Worm (Caenorhabditis elegans) whole organism, mixed stage, embryonic: ENCODE data around the gene T24E12.3.

Experiments
- ceh-43 ChIP-seq: fragments of 200-800 bp; sonication (Bioruptor generic); optimal IDR thresholded peaks from 2 replicates; lab custom pipeline; 2018; ENCODE audit warnings: mild to moderate bottlenecking, missing genetic modification characterization, moderate library complexity, missing compliant biosample characterization
- elt-1 ChIP-seq: sonication (generic microtip); optimal IDR thresholded peaks from 2 replicates; lab custom pipeline; 2017; ENCODE audit warnings: missing genetic modification characterization, mild to moderate bottlenecking, missing compliant biosample characterization, antibody characterized with exemption, moderate library complexity, borderline replicate concordance; ENCODE audit not compliant: insufficient read depth
- lin-13 ChIP-seq: fragments of 150-350 bp; optimal IDR thresholded peaks from 2 replicates; lab custom pipeline; 2014; ENCODE audit warnings: missing biosample characterization, missing genetic modification characterization
- mab-5 ChIP-seq: fragments of 150-350 bp; optimal IDR thresholded peaks from 2 replicates; lab custom pipeline; 2014; ENCODE audit warnings: missing biosample characterization, missing genetic modification characterization
- nhr-76 ChIP-seq: sonication (generic microtip); optimal IDR thresholded peaks from 2 replicates; lab custom pipeline; 2017; ENCODE audit warnings: missing biosample characterization, missing genetic modification characterization
- snpc-4 ChIP-seq: fragments of 150-350 bp; optimal IDR thresholded peaks from 2 replicates; lab custom pipeline; 2014; ENCODE audit warnings: missing biosample characterization, missing genetic modification characterization
- unc-39 ChIP-seq: fragments of 150-350 bp; optimal IDR thresholded peaks from 2 replicates; lab custom pipeline; 2014; ENCODE audit warnings: missing biosample characterization, missing genetic modification characterization
- ztf-11 ChIP-seq: fragments of 150-350 bp; optimal IDR thresholded peaks from 2 replicates; lab custom pipeline; 2014; ENCODE audit warnings: missing biosample characterization, missing genetic modification characterization

- TF ChIP-seq lin-13 (tag; lab: Kevin White, UChicago) = no peak
- TF ChIP-seq snpc-4 (tag; lab: Kevin White, UChicago) = no peak
- TF ChIP-seq unc-39 = no peak
- TF ChIP-seq nhr-76 (tag; lab: Kevin White, UChicago) = no peak
- no peak for TF ChIP-seq ceh-43 (GFP tag; lab: Kevin White, UChicago)
- TF ChIP-seq ztf-11 (tag; lab: Kevin White, UChicago) = no peak
- TF ChIP-seq mab-5 (tag; lab: Kevin White, UChicago) = no peak
- no peak for TF ChIP-seq elt-1
Observed at ce11 chrII:3759010-3759409, 16.8 kb upstream of the T24E12.3 start, which contains the start of gene T24E12.12.
